Worm (Caenorhabditis elegans): ENCODE data around the gene ZK418.7.

- TF ChIP-seq ref-1 (GFP tag; conservative IDR thresholded peaks at IDR 0.05), result no peak
- no peak for TF ChIP-seq ztf-23 (GFP tag; IDR thresholded peaks at IDR 0.05)
- TF ChIP-seq flt-1 (GFP tag; IDR thresholded peaks at IDR 0.05), result no peak
- TF ChIP-seq med-1 (GFP tag; optimal IDR thresholded peaks at IDR 0.05; ENCODE audit: insufficient read depth), result no peak
- TF ChIP-seq klf-2 (GFP tag; conservative IDR thresholded peaks at IDR 0.05), result no peak
- no peak for TF ChIP-seq T22C8.4 (GFP tag; IDR thresholded peaks at IDR 0.05)
- no peak for TF ChIP-seq tab-1 (GFP tag; IDR thresholded peaks at IDR 0.05)
These were observed 31.2 kb upstream of the ZK418.7 start, which contains the start of gene B0280.7 for ce11 chrIII:7111793-7112192.

Data from whole organism, midembryonic.